Worm (Caenorhabditis elegans): ENCODE measurements around the gene F42H10.3.

- TF ChIP-seq M03D4.4 (tag; optimal IDR thresholded peaks at IDR 0.05) (no peak), nhr-237 (tag; optimal IDR thresholded peaks at IDR 0.05) (no peak), lin-13 (tag; optimal IDR thresholded peaks at IDR 0.05) (no peak), snpc-4 (tag; optimal IDR thresholded peaks at IDR 0.05) (no peak), unc-39 (tag; optimal IDR thresholded peaks at IDR 0.05) (no peak), nhr-28 (tag; optimal IDR thresholded peaks at IDR 0.05) (no peak), lsy-2 (tag; optimal IDR thresholded peaks at IDR 0.05) (no peak), mep-1 (tag; optimal IDR thresholded peaks at IDR 0.05) (no peak)
These were observed at the start of gene F42H10.3 for ce11 chrIII:8483853-8484252.

All from whole organism, mixed stage, embryonic.